Worm (Caenorhabditis elegans) whole organism, early embryonic: Measurements from ENCODE around the gene lys-7.

ENCODE experiments used
- ama-1 ChIP-seq: fragments of 150-350 bp; optimal IDR thresholded peaks from 2 replicates; lab custom pipeline; 2014
- flt-1 ChIP-seq: fragments of 200-800 bp; sonication (Bioruptor generic); IDR thresholded peaks from 2 replicates; pipeline ENCODE4 v1.3.6; 2022; ENCODE audit warnings: missing genetic modification characterization, missing compliant biosample characterization
- hnd-1 ChIP-seq: sonication (generic microtip); optimal IDR thresholded peaks from 2 replicates; lab custom pipeline; 2016; ENCODE audit warnings: missing genetic modification characterization, missing compliant biosample characterization
- scrt-1 ChIP-seq: fragments of 200-800 bp; sonication (Bioruptor generic); IDR thresholded peaks from 2 replicates; pipeline ENCODE4 v1.3.6; 2022; ENCODE audit warnings: missing genetic modification characterization, missing compliant biosample characterization
- sea-1 ChIP-seq: fragments of 200-800 bp; sonication (Bioruptor generic); conservative IDR thresholded peaks from 2 replicates; pipeline ENCODE4 v1.3.6; 2022; ENCODE audit warnings: missing genetic modification characterization, missing compliant biosample characterization
- tbx-11 ChIP-seq: fragments of 200-800 bp; sonication (Bioruptor generic); IDR thresholded peaks from 2 replicates; pipeline ENCODE4 v1.3.6; 2022; ENCODE audit warnings: missing genetic modification characterization, missing compliant biosample characterization
- tra-4 ChIP-seq: sonication (generic microtip); optimal IDR thresholded peaks from 2 replicates; lab custom pipeline; 2017; ENCODE audit warnings: missing genetic modification characterization, missing compliant biosample characterization

DNA sequence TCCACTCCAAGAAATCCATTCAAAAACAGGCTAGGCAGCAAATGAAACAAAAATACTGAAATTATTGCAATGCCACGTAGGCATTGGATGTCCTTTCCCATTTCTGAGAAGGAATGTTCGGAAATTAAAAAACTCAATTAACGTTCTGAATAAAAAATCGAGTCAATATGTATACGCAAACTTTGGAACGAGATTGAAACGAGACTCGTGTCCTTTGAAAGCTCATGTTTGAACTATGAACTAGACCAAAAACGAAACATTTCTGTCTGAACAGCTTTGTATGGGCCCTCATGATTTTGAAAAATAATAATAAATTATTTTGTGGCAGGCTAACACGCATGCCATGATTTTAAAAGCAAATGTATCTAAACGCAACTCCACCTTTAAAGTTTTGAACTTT lies 7.4 kb downstream of the lys-7 start, which contains the start of gene oac-2:
- TF ChIP-seq ama-1 (lab: Kevin White, UChicago): no peak
- TF ChIP-seq flt-1: no peak
- no peak for TF ChIP-seq hnd-1 (tag; lab: Kevin White, UChicago)
- TF ChIP-seq scrt-1 (GFP tag; lab: Robert Waterston, UW): no peak
- TF ChIP-seq tra-4: no peak
- no peak for TF ChIP-seq tbx-11
- TF ChIP-seq sea-1: no peak
